Fruit fly (Drosophila melanogaster) whole organism, wandering third instar larva: ENCODE measurements around the gene sgg.

ENCODE experiments used
- br ChIP-seq: fragments of 200-800 bp; sonication (Bioruptor generic); optimal IDR thresholded peaks from 2 replicates; lab custom pipeline; 2016; ENCODE audit warnings: missing biosample characterization, missing genetic modification characterization
- rgr ChIP-seq: fragments of 200-800 bp; sonication (Bioruptor generic); optimal IDR thresholded peaks from 3 replicates; lab custom pipeline; 2016; ENCODE audit warnings: missing biosample characterization, mild to moderate bottlenecking, missing genetic modification characterization

DNA sequence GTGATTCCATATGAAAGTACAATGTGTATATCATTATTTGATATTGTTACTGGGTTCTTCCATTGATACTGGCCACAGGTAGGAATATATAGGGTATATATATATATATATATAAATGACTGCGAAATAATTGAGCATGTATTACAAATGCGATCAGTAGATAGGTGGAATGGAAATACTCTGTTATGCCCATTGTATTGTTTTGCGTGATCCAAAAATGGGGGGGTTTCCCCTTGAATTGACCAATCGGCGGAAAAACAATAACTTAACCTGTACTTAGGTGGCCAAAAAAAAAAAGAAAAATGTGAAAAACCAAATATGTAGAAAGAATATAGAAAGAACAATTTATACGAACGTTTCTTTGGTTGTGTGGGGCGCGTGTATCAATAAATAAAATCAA lies 4.2 kb downstream of the sgg start:
- no peak for TF ChIP-seq rgr
- no peak for TF ChIP-seq br (GFP tag; lab: Kevin White, UChicago)
